Fruit fly (Drosophila melanogaster): ENCODE data around the gene heph.

dm6 chr3R:31852185-31852584 lies 163.1 kb downstream of the heph start:
- no peak for TF ChIP-seq usp (GFP tag; optimal IDR thresholded peaks at IDR 0.05)
- TF ChIP-seq Dll (optimal IDR thresholded peaks at IDR 0.05): no peak
- TF ChIP-seq psq (optimal IDR thresholded peaks at IDR 0.05): no peak

Data from whole organism.